Worm (Caenorhabditis elegans) whole organism, L3 larva: ENCODE data around the gene C37E2.3.

Source experiments
- R02D3.7 ChIP-seq: fragments of 150-350 bp; optimal IDR thresholded peaks from 2 replicates; lab custom pipeline; 2014; ENCODE audit warnings: missing biosample characterization, missing genetic modification characterization
- ZK546.5 ChIP-seq: sonication (generic microtip); optimal IDR thresholded peaks from 2 replicates; lab custom pipeline; 2017; ENCODE audit warnings: missing biosample characterization, missing genetic modification characterization
- ama-1 ChIP-seq: fragments of 150-350 bp; optimal IDR thresholded peaks from 2 replicates; lab custom pipeline; 2018
- ceh-28 ChIP-seq: fragments of 150-350 bp; optimal IDR thresholded peaks from 2 replicates; lab custom pipeline; 2014; ENCODE audit warnings: missing biosample characterization, missing genetic modification reagents, missing genetic modification characterization
- ceh-82 ChIP-seq: fragments of 150-350 bp; optimal IDR thresholded peaks from 2 replicates; lab custom pipeline; 2014; ENCODE audit warnings: missing biosample characterization, missing genetic modification characterization
- ceh-9 ChIP-seq: sonication (generic microtip); optimal IDR thresholded peaks from 2 replicates; lab custom pipeline; 2018; ENCODE audit warnings: missing biosample characterization, missing genetic modification characterization
- daf-12 ChIP-seq: fragments of 150-350 bp; optimal IDR thresholded peaks from 2 replicates; lab custom pipeline; 2014; ENCODE audit warnings: missing biosample characterization, missing genetic modification reagents, missing genetic modification characterization
- egl-27 ChIP-seq: sonication (generic microtip); optimal IDR thresholded peaks from 4 replicates; lab custom pipeline; 2017; ENCODE audit warnings: missing biosample characterization, missing genetic modification reagents, missing genetic modification characterization
- egl-5 ChIP-seq: fragments of 150-350 bp; optimal IDR thresholded peaks from 2 replicates; lab custom pipeline; 2017; ENCODE audit warnings: missing biosample characterization, missing genetic modification reagents, missing genetic modification characterization, inconsistent platforms
- elt-1 ChIP-seq: fragments of 150-350 bp; optimal IDR thresholded peaks from 2 replicates; lab custom pipeline; 2014; ENCODE audit warnings: missing biosample characterization, missing genetic modification characterization
- elt-2 ChIP-seq: sonication (generic microtip); optimal IDR thresholded peaks from 2 replicates; lab custom pipeline; 2016; ENCODE audit warnings: missing genetic modification reagents, mild to moderate bottlenecking, missing genetic modification characterization, missing compliant biosample characterization
- elt-3 ChIP-seq, 3 experiments: fragments of 150-350 bp in 1 of 3; sonication (generic microtip) in 2 of 3; optimal IDR thresholded peaks; 2 replicates in 2 of 3; 4 replicates in 1 of 3; lab custom pipeline; 2014 to 2017; ENCODE audit warnings: missing biosample characterization in 3 of 3, missing genetic modification characterization in 3 of 3
- fkh-2 ChIP-seq: fragments of 150-350 bp; optimal IDR thresholded peaks from 2 replicates; lab custom pipeline; 2014; ENCODE audit warnings: missing biosample characterization, missing genetic modification reagents, missing genetic modification characterization
- fos-1 ChIP-seq: fragments of 150-350 bp; optimal IDR thresholded peaks from 2 replicates; lab custom pipeline; 2014; ENCODE audit warnings: missing biosample characterization, missing genetic modification characterization
- jun-1 ChIP-seq: fragments of 150-350 bp; optimal IDR thresholded peaks from 2 replicates; lab custom pipeline; 2014; ENCODE audit warnings: missing biosample characterization, missing genetic modification reagents, missing genetic modification characterization
- lin-15B ChIP-seq: fragments of 150-350 bp; optimal IDR thresholded peaks from 2 replicates; lab custom pipeline; 2014; ENCODE audit warnings: missing biosample characterization, missing genetic modification characterization
- lin-39 ChIP-seq: fragments of 150-350 bp; optimal IDR thresholded peaks from 2 replicates; lab custom pipeline; 2018; ENCODE audit warnings: missing biosample characterization, missing genetic modification reagents, missing genetic modification characterization
- lsy-12 ChIP-seq: sonication (generic microtip); optimal IDR thresholded peaks from 2 replicates; lab custom pipeline; 2016; ENCODE audit warnings: mild to moderate bottlenecking, missing genetic modification characterization, missing compliant biosample characterization
- mdl-1 ChIP-seq: fragments of 150-350 bp; optimal IDR thresholded peaks from 2 replicates; lab custom pipeline; 2014; ENCODE audit warnings: missing biosample characterization, missing genetic modification characterization
- nfya-1 ChIP-seq: sonication (generic microtip); optimal IDR thresholded peaks from 2 replicates; lab custom pipeline; 2017; ENCODE audit warnings: missing genetic modification characterization, mild to moderate bottlenecking, missing compliant biosample characterization, antibody characterized with exemption, moderate library complexity; ENCODE audit not compliant: insufficient read depth
- nhr-11 ChIP-seq: fragments of 150-350 bp; optimal IDR thresholded peaks from 2 replicates; lab custom pipeline; 2014; ENCODE audit warnings: missing biosample characterization, missing genetic modification characterization
- nhr-12 ChIP-seq: fragments of 150-350 bp; optimal IDR thresholded peaks from 2 replicates; lab custom pipeline; 2014; ENCODE audit warnings: missing biosample characterization, missing genetic modification characterization
- nhr-25 ChIP-seq: sonication (generic microtip); optimal IDR thresholded peaks from 2 replicates; lab custom pipeline; 2017; ENCODE audit warnings: missing biosample characterization, missing genetic modification characterization
- nhr-28 ChIP-seq: fragments of 150-350 bp; optimal IDR thresholded peaks from 2 replicates; lab custom pipeline; 2014; ENCODE audit warnings: missing biosample characterization, missing genetic modification characterization
- nhr-43 ChIP-seq: sonication (generic microtip); optimal IDR thresholded peaks from 2 replicates; lab custom pipeline; 2016; ENCODE audit warnings: mild to moderate bottlenecking, missing genetic modification characterization, missing compliant biosample characterization; ENCODE audit not compliant: poor library complexity, severe bottlenecking
- nhr-67 ChIP-seq: fragments of 150-350 bp; optimal IDR thresholded peaks from 2 replicates; lab custom pipeline; 2014; ENCODE audit warnings: missing biosample characterization, missing genetic modification characterization
- nhr-76 ChIP-seq: fragments of 150-350 bp; sonication (generic microtip); optimal IDR thresholded peaks from 5 replicates; lab custom pipeline; 2014; ENCODE audit warnings: missing biosample characterization, missing genetic modification characterization
- nhr-77 ChIP-seq: fragments of 150-350 bp; optimal IDR thresholded peaks from 2 replicates; lab custom pipeline; 2014; ENCODE audit warnings: missing biosample characterization, missing genetic modification characterization
- pha-4 ChIP-seq: fragments of 150-350 bp; optimal IDR thresholded peaks from 2 replicates; lab custom pipeline; 2014; ENCODE audit warnings: missing biosample characterization, missing genetic modification reagents, missing genetic modification characterization
- pqm-1 ChIP-seq: fragments of 150-350 bp; optimal IDR thresholded peaks from 2 replicates; lab custom pipeline; 2017; ENCODE audit warnings: missing biosample characterization, missing genetic modification characterization, inconsistent platforms
- skn-1 ChIP-seq: fragments of 150-350 bp; optimal IDR thresholded peaks from 2 replicates; lab custom pipeline; 2014; ENCODE audit warnings: missing biosample characterization, missing genetic modification characterization
- snpc-4 ChIP-seq: fragments of 150-350 bp; optimal IDR thresholded peaks from 2 replicates; lab custom pipeline; 2014; ENCODE audit warnings: missing biosample characterization, missing genetic modification characterization
- unc-39 ChIP-seq: sonication (generic microtip); optimal IDR thresholded peaks from 4 replicates; lab custom pipeline; 2017; ENCODE audit warnings: missing biosample characterization, missing genetic modification characterization
- unc-62 ChIP-seq: fragments of 150-350 bp; sonication (generic microtip); optimal IDR thresholded peaks from 4 replicates; lab custom pipeline; 2014; ENCODE audit warnings: missing biosample characterization, missing genetic modification reagents, missing genetic modification characterization
- zag-1 ChIP-seq: fragments of 150-350 bp; optimal IDR thresholded peaks from 2 replicates; lab custom pipeline; 2014; ENCODE audit warnings: missing biosample characterization, missing genetic modification characterization
- ztf-11 ChIP-seq: fragments of 150-350 bp; optimal IDR thresholded peaks from 2 replicates; lab custom pipeline; 2014; ENCODE audit warnings: missing biosample characterization, missing genetic modification characterization

The C37E2.3 gene

DNA sequence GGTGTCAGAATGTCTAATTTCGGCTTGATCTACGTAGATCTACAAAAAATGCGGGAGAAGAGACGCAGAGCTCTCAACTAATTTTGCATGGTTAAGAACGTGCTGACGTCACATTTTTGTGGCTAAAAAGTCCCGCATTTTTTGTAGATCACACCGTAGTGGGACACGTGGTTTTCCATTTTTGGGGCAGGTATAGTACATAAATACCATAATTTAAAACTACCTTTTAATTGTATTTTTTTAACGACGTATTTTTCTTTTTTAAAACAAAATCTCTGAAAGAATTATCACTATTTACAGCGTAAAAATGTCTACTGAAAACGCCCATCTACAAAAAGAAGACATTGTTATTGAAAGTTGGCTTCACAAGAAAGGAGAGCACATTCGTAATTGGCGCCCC lies 32.9 kb upstream of the C37E2.3 start, which contains the start of gene akt-2:
akt-2 (plus strand) TSS at position 301 of the 400 bp plus-strand sequence.
- TF ChIP-seq lin-15B (tag; lab: Kevin White, UChicago): no peak
- TF ChIP-seq fkh-2 (tag; lab: Kevin White, UChicago): no peak
- no peak for TF ChIP-seq ceh-28
- TF ChIP-seq daf-12 (tag; lab: Kevin White, UChicago): no peak
- no peak for TF ChIP-seq nhr-11 (tag; lab: Kevin White, UChicago)
- TF ChIP-seq nhr-77: no peak
- no peak for TF ChIP-seq elt-1 (tag; lab: Kevin White, UChicago)
- no peak for TF ChIP-seq nhr-43 (tag; lab: Kevin White, UChicago)
- TF ChIP-seq, all 47 proteins: peak for 0

- TF ChIP-seq skn-1 (no peak), elt-2 (tag; lab: Kevin White, UChicago) (no peak), mdl-1 (tag; lab: Kevin White, UChicago) (no peak), nhr-28 (tag; lab: Kevin White, UChicago) (no peak), ama-1 (lab: Kevin White, UChicago) (no peak), ceh-82 (tag; lab: Kevin White, UChicago) (no peak), elt-3 (tag; optimal IDR thresholded peaks at IDR 0.05; lab: Kevin White, UChicago) (no peak), pqm-1 (tag; lab: Kevin White, UChicago) (no peak), nhr-76 (no peak), elt-1 (tag; lab: Kevin White, UChicago) (no peak), zag-1 (tag; lab: Kevin White, UChicago) (no peak), jun-1 (tag; lab: Kevin White, UChicago) (no peak), unc-39 (tag; lab: Kevin White, UChicago) (no peak), lin-15B (tag; lab: Kevin White, UChicago) (no peak), nfya-1 (no peak), nhr-12 (tag; lab: Kevin White, UChicago) (no peak), daf-12 (tag; lab: Kevin White, UChicago) (no peak), fkh-2 (tag; lab: Kevin White, UChicago) (no peak), egl-27 (tag; lab: Kevin White, UChicago) (no peak), lsy-12 (no peak)
These were observed 27.6 kb upstream of the C37E2.3 start for ce11 chrX:14152644-14153043.

DNA sequence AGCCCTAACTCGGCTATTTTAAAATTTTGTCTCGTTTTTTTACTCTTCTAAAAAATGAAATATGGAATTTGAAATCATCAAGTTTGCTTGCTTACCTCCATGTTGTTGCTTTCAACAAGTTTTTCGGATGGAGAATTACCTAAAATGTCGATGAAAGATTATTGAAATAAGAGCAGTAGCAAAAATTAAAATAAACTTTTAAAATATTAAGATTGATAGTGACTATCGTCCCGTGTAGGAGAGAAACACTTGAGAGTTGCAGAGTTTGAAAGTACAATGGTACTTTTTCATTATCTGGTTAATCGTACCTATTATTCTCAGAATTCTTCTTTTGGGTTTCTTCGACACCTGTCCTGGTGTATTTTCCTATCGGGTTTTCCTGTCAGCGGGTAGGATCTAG lies 23.3 kb upstream of the C37E2.3 start, which contains the start of gene ceh-90:
ceh-90 (minus strand) TSS at position 101 of the 400 bp plus-strand sequence.
- TF ChIP-seq zag-1 (tag; lab: Kevin White, UChicago): no peak
- no peak for TF ChIP-seq jun-1 (tag; lab: Kevin White, UChicago)
- no peak for TF ChIP-seq lin-15B (tag; lab: Kevin White, UChicago)
- TF ChIP-seq egl-27 (tag; lab: Kevin White, UChicago): no peak
- TF ChIP-seq fos-1 (tag; lab: Kevin White, UChicago): no peak
- no peak for TF ChIP-seq daf-12 (tag; lab: Kevin White, UChicago)
- TF ChIP-seq ztf-11 (tag; lab: Kevin White, UChicago): no peak
- TF ChIP-seq nhr-28 (tag; lab: Kevin White, UChicago): no peak
- TF ChIP-seq elt-3 (tag; optimal IDR thresholded peaks at IDR 0.05; lab: Kevin White, UChicago): no peak
- no peak for TF ChIP-seq unc-62 (GFP tag; lab: Kevin White, UChicago)
- no peak for TF ChIP-seq lsy-12
- TF ChIP-seq nhr-77: no peak
- TF ChIP-seq R02D3.7 (tag; lab: Kevin White, UChicago): no peak
- TF ChIP-seq nhr-11 (tag; lab: Kevin White, UChicago): no peak
- TF ChIP-seq elt-1 (tag; lab: Kevin White, UChicago): no peak
- TF ChIP-seq pqm-1 (tag; lab: Kevin White, UChicago): no peak
- TF ChIP-seq nhr-67 (tag; lab: Kevin White, UChicago): no peak
- no peak for TF ChIP-seq snpc-4
- TF ChIP-seq, all 47 proteins: peak for 0

DNA sequence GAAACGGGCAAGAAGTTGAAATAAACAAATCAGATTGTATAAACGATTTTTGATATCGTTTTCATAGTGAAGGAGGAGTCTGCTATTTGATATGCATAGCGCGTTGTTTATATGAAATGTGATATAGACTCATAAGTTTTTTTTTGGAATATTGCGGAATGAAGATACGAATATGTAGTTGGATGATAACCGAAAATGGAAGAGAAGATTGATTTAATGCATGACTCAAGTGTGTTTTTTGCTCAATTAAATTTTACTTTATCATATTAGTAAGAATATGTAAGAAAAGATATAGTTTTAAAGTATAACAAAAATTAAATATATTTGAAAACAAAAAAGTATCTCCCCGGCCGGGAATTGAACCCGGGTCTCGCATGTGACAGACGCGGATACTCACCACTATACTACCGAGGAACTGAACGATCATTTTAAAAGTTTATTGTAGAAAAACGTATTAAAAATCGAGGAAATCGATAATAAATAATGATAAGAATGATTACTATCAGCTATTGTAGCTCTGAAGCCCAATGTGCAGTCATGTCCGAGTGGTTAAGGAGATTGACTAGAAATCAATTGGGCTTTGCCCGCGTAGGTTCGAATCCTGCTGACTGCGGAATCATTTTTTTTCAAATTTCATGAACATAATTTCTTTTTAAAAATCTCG lies 18.4 kb upstream of the C37E2.3 start, which contains the start of gene lgc-25:
lgc-25 (minus strand) TSS at position 51 of the 664 bp plus-strand sequence.
- TF ChIP-seq ZK546.5 (no peak), nhr-43 (tag; lab: Kevin White, UChicago) (peak; percentile 29), pha-4 (tag; lab: Kevin White, UChicago) (no peak), pqm-1 (tag; lab: Kevin White, UChicago) (peak; percentile 88), lin-39 (tag; lab: Kevin White, UChicago) (no peak), elt-2 (tag; lab: Kevin White, UChicago) (peak; percentile 56), ceh-28 (peak; percentile 47), nhr-76 (no peak), nhr-25 (tag; lab: Kevin White, UChicago) (no peak), egl-5 (tag; lab: Kevin White, UChicago) (no peak), ceh-9 (no peak)
